Fruit fly (Drosophila melanogaster): ENCODE results near the gene cpx.

Gene cpx

DNA sequence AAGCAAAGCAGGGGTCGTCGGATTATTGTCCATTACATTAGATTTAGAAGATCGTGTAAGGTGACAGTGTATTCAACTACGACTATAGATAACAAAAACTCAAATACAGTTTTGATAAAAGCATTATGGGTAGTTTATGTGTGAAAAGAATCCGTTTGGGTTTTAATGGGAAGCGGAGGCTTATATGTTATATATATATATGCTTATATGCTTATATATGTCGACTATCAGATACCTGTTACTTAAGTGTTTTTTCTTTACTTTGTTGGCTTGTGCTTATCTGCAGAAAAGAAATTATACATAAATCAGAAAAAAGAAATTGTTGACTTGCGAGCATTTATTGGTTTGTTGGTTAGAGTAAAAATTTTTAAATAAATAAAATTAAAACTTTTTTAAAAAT lies 27.1 kb upstream of the cpx start, which contains the start of gene CG14644:
Gene CG14644, minus strand, starts transcription at position 101 of the 400 bp plus-strand sequence.
- TF ChIP-seq insv (optimal IDR thresholded peaks at IDR 0.05): no peak
- no peak for TF ChIP-seq Sin3A (optimal IDR thresholded peaks at IDR 0.05)
- TF ChIP-seq h (optimal IDR thresholded peaks at IDR 0.05): no peak
- TF ChIP-seq psq (optimal IDR thresholded peaks at IDR 0.05): no peak
- no peak for TF ChIP-seq ttk (optimal IDR thresholded peaks at IDR 0.05)
- no peak for TF ChIP-seq Myc (optimal IDR thresholded peaks at IDR 0.05)

DNA sequence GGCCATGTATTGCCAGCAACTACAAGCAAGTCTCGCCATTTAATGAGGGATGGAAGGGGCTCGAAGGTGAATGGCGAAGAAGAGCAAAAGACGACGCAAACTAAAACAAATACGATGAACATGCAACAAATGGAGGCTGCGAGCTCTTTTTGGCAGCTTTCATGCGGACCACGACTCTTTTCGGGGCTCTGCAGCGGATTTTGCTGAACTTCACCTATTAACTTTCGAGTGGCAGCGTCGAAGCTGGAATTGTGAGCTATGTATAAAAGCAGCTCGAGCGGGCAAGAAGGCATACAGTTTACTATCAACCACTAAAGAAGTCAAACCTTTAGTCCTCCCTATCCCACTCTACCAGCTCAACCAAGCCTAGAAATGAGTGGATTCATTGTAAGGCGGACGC lies 25.6 kb upstream of the cpx start, which contains the start of gene TwdlV:
Gene TwdlV, plus strand, starts transcription at position 301 of the 400 bp plus-strand sequence.
- TF ChIP-seq Sin3A (optimal IDR thresholded peaks at IDR 0.05) (no peak), Myc (optimal IDR thresholded peaks at IDR 0.05) (no peak), insv (optimal IDR thresholded peaks at IDR 0.05) (no peak), ttk (optimal IDR thresholded peaks at IDR 0.05) (no peak), psq (optimal IDR thresholded peaks at IDR 0.05) (no peak), h (optimal IDR thresholded peaks at IDR 0.05) (no peak)

DNA sequence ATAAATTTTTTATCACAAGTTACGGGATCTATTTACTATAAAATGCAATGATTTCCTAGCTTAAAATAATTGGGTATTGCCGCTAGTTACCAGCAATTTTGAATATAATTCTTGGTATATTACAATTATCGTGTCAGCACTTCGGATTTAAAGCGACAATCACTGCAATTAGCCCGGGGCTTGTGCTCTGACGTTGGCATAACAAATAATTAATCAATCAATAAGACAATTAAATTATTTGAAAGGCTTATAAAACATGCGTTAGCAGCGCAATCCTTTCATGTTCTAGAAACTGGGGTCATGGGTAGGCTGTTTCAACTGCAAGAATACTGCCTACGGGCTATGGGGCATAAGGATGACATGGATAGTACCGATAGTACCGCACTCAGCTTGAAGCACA lies 23.3 kb upstream of the cpx start, which contains the start of gene Or82a:
Gene Or82a, plus strand, starts transcription at position 301 of the 400 bp plus-strand sequence.
- no peak for TF ChIP-seq psq (optimal IDR thresholded peaks at IDR 0.05)
- TF ChIP-seq ttk (optimal IDR thresholded peaks at IDR 0.05): no peak
- no peak for TF ChIP-seq insv (optimal IDR thresholded peaks at IDR 0.05)
- TF ChIP-seq Myc (optimal IDR thresholded peaks at IDR 0.05): no peak
- TF ChIP-seq h (optimal IDR thresholded peaks at IDR 0.05): no peak
- TF ChIP-seq Sin3A (optimal IDR thresholded peaks at IDR 0.05): no peak

DNA sequence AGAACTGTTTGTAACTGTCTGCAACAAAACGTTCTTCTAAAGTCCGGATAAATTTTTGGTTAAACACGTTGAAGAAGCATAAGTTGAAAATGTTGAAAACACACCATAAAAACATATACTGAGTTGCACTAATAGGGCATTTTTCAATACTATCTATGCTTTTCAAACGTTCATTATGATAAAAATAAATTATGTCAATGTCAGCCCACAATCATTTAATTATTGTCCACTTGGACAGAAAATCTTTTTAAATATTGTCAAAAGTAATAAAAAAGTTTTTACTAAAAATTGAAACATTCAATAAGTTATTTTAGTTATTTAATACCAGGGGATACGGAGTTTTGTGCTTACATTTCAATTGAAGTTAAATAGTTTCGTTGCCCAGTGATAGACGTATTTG lies 13.6 kb upstream of the cpx start, which contains the start of gene CG1092:
Gene CG1092, plus strand, starts transcription at position 301 of the 400 bp plus-strand sequence.
- no peak for TF ChIP-seq insv (optimal IDR thresholded peaks at IDR 0.05)
- TF ChIP-seq Sin3A (optimal IDR thresholded peaks at IDR 0.05): no peak
- no peak for TF ChIP-seq ttk (optimal IDR thresholded peaks at IDR 0.05)
- TF ChIP-seq h (optimal IDR thresholded peaks at IDR 0.05): no peak
- TF ChIP-seq Myc (optimal IDR thresholded peaks at IDR 0.05): no peak
- no peak for TF ChIP-seq psq (optimal IDR thresholded peaks at IDR 0.05)

DNA sequence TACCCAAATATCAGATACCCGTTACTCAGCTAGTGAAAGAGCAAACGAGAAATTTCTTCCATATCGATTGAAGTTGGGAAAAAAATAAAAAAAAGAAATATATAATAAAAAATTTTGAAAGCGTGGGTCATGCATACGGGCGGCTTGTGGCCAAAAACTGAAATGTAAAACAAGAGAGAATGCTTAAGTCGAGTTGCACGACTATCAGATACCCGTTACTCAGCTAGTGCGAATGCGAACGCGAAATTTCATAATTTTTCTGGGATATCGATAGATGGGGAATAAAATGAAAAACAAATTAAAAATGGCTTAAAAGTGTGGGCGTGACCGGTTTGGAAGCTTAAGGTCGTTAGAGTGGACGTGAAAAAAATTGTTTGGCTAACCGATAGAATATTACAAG lies 11.7 kb upstream of the cpx start:
- TF ChIP-seq Myc (optimal IDR thresholded peaks at IDR 0.05) (no peak), insv (optimal IDR thresholded peaks at IDR 0.05) (no peak), Sin3A (optimal IDR thresholded peaks at IDR 0.05) (no peak), psq (optimal IDR thresholded peaks at IDR 0.05) (no peak), h (optimal IDR thresholded peaks at IDR 0.05) (no peak), ttk (optimal IDR thresholded peaks at IDR 0.05) (no peak)

DNA sequence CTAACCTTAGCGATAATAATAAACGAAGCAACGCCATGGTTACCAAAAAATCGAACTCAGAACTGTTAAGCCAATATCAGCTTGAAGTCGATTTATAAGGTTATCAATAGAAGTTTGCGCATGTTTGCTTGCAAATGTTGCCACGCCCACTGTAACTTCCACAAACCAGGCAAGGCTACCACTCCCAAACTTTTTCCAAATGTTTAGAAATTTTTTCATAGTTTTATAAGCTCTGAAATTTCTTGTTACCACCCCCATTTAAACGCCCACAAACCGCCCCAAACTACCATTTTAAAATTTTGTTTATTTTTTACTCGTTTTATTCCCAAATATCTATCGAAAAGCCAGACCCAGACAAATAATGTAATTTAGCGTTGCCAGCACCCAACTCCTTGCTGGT lies 2.2 kb upstream of the cpx start, which contains the start of gene flip:
Gene flip, minus strand, starts transcription at position 101 of the 400 bp plus-strand sequence.
- TF ChIP-seq Sin3A (optimal IDR thresholded peaks at IDR 0.05) (no peak), insv (optimal IDR thresholded peaks at IDR 0.05) (no peak), ttk (optimal IDR thresholded peaks at IDR 0.05) (no peak), psq (optimal IDR thresholded peaks at IDR 0.05) (no peak), h (optimal IDR thresholded peaks at IDR 0.05) (no peak), Myc (optimal IDR thresholded peaks at IDR 0.05) (no peak)

DNA sequence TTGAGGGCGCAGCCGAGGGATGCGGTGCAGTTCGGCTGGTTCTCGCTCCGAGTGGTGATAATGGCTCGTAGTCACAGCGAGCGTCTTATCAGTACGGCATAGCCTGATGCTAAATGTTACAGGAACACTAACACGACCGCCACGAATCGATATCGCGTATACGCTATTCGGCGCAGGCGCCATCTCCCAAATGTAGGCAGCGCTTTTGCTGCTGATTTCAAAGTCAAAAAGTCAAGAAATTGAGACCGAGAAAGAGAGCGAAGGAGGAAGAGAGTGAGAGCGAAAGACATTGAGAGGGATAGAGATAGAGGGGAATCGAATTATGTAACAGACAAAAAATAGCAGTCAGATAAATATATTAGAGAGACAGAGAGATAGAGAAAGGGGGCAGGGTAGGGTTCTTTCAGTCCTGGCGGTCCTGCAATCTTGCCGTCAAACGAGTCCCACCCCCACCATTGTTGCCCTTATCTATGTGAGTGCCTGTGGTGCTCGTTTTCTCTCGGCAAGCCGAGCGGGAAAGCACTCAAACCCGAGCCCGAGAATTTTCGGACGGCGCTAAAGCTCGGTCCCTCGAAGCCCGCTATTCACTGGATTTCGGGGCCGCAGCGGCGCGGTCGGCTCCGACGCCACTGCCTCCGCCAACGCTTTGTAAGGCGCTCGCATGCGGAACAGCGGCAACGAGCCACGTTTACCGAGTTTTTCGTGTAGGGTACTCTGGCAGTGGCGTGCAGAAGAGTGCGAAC lies 1.3 kb downstream of the cpx start:
- TF ChIP-seq h (optimal IDR thresholded peaks at IDR 0.05) (no peak), ttk (optimal IDR thresholded peaks at IDR 0.05) (no peak), Myc (optimal IDR thresholded peaks at IDR 0.05) (no peak), insv (optimal IDR thresholded peaks at IDR 0.05) (no peak), psq (optimal IDR thresholded peaks at IDR 0.05) (no peak), Sin3A (optimal IDR thresholded peaks at IDR 0.05) (no peak)

DNA sequence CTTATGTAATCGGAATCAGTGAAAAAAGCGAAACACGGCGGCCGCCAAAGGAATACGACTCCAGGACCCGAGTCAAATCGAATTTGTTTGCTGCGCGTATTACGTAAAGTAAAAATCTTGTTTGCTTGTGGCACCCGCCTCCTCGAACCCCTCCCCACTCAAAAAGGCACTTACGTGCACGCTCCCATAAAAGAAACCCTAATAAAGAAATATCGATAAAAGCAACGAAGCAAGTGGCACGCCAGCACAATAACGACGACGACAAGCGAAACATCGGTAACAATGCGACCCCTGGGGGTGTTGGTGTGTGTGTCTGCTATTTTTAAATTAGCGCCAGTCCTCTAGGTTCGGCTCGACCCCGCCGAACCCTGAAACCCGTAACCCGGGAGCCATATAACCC lies 2.2 kb downstream of the cpx start:
- TF ChIP-seq psq (optimal IDR thresholded peaks at IDR 0.05) (no peak), insv (optimal IDR thresholded peaks at IDR 0.05) (no peak), ttk (optimal IDR thresholded peaks at IDR 0.05) (no peak), Sin3A (optimal IDR thresholded peaks at IDR 0.05) (no peak), h (optimal IDR thresholded peaks at IDR 0.05) (no peak), Myc (optimal IDR thresholded peaks at IDR 0.05) (no peak)

DNA sequence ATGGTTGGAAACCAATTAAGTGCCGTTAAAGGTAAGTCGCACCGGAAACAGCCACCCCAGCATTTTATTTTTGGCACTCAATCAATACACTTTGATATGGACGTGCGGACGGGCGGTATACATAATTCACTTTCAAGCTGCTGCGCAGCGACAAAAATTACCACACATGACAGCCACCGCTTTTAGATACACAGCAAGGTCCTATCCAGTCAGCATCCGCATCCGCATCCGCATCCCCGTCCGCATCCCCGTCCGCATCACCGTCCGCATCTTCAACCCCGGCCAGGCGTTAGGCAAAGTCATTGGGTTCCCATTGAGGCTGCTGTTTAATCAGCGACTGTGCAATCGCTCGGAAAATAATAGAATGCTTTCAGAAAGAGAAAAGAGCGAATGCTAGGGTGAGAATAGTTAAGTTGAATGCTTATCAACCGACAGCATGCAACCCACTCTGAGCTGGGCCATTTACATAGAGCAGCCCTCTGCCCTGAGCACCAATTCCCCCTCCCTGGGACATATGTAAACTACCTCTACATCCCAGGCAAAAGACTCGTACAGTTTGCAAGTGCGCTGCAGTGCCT lies 4.4 kb downstream of the cpx start:
- TF ChIP-seq h (optimal IDR thresholded peaks at IDR 0.05): no peak
- no peak for TF ChIP-seq psq (optimal IDR thresholded peaks at IDR 0.05)
- no peak for TF ChIP-seq Sin3A (optimal IDR thresholded peaks at IDR 0.05)
- no peak for TF ChIP-seq insv (optimal IDR thresholded peaks at IDR 0.05)
- TF ChIP-seq Myc (optimal IDR thresholded peaks at IDR 0.05): no peak
- no peak for TF ChIP-seq ttk (optimal IDR thresholded peaks at IDR 0.05)

DNA sequence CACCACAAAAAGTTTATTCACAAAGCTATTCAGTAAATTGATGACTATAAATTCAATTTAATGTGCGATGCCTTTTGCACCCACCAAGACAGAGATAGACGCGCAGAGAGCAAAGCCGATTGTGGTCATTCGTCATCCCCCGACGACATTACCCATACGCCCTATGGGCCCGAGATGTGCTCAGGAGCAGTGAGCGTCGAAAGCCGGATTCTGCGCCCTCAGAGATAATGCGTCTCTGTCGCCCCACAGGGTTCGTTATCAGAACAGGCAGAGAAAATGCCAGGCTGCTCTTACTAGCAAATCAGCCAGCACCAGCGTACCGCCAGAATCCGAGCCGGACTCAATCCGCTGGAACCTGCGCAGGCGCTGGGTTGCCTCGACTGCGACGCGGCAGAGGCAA lies 11.3 kb downstream of the cpx start:
- TF ChIP-seq Sin3A (optimal IDR thresholded peaks at IDR 0.05) (no peak), psq (optimal IDR thresholded peaks at IDR 0.05) (no peak), Myc (optimal IDR thresholded peaks at IDR 0.05) (no peak), ttk (optimal IDR thresholded peaks at IDR 0.05) (no peak), h (optimal IDR thresholded peaks at IDR 0.05) (no peak), insv (optimal IDR thresholded peaks at IDR 0.05) (no peak)

DNA sequence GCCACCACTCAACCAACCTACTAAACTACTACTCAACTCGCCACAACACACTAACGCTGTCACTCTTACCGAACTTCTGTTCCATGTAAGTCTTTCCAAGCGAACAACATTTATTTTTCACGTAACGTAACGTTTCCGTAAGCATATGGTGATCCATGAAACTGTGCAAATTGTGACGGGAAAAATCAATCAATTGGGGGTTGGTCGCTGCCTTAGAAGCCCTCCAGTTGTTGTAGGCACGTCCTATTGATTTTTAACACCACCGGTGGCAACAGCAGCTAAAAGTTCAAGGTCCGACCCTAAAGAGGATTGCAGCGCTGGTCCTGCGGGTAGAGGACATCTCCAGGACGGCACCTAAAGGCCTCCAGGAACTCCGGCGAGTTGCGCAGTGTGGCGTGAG lies 12.2 kb downstream of the cpx start:
- TF ChIP-seq insv (optimal IDR thresholded peaks at IDR 0.05) (no peak), Sin3A (optimal IDR thresholded peaks at IDR 0.05) (no peak), ttk (optimal IDR thresholded peaks at IDR 0.05) (no peak), Myc (optimal IDR thresholded peaks at IDR 0.05) (no peak), h (optimal IDR thresholded peaks at IDR 0.05) (no peak), psq (optimal IDR thresholded peaks at IDR 0.05) (no peak)

DNA sequence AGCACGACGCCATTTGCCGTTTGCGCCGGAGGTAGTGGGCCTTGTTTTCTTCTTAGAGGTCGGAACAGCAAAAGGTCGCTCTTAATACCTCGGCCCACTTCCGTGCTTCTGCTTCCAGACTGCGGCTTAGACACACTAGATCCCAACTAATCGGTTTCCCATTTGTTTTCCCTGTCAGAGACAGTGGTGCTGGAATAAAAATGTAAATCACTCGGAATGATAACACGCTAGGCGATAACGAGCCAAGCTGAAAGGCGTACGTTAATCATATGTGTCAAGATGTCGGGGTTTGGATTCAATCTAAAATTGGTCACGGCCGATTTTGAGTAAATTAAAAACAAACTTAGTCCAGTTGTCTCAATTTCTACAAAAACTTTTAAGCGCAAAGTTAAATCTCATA lies 14.7 kb downstream of the cpx start, which contains the start of gene Nepl11:
Gene Nepl11, minus strand, starts transcription at position 152 of the 400 bp plus-strand sequence.
- TF ChIP-seq ttk (optimal IDR thresholded peaks at IDR 0.05): no peak
- TF ChIP-seq psq (optimal IDR thresholded peaks at IDR 0.05): no peak
- TF ChIP-seq Myc (optimal IDR thresholded peaks at IDR 0.05): no peak
- TF ChIP-seq Sin3A (optimal IDR thresholded peaks at IDR 0.05): no peak
- no peak for TF ChIP-seq insv (optimal IDR thresholded peaks at IDR 0.05)
- TF ChIP-seq h (optimal IDR thresholded peaks at IDR 0.05): no peak

Measured in Kc167 (cell line).